Worm (Caenorhabditis elegans) whole organism, mixed stage, embryonic: ENCODE data around the gene R12H7.4.

Experiments used
- blmp-1 ChIP-seq: fragments of 150-350 bp; optimal IDR thresholded peaks from 2 replicates; lab custom pipeline; 2014; ENCODE audit warnings: missing biosample characterization, missing genetic modification characterization
- cnd-1 ChIP-seq: fragments of 200-800 bp; sonication (Bioruptor generic); optimal IDR thresholded peaks from 2 replicates; lab custom pipeline; 2018; ENCODE audit warnings: mild to moderate bottlenecking, missing genetic modification characterization, missing compliant biosample characterization
- elt-1 ChIP-seq: sonication (generic microtip); optimal IDR thresholded peaks from 2 replicates; lab custom pipeline; 2017; ENCODE audit warnings: missing genetic modification characterization, mild to moderate bottlenecking, missing compliant biosample characterization, antibody characterized with exemption, moderate library complexity, borderline replicate concordance; ENCODE audit not compliant: insufficient read depth
- ham-2 ChIP-seq: fragments of 200-800 bp; sonication (Bioruptor generic); optimal IDR thresholded peaks from 2 replicates; lab custom pipeline; 2018; ENCODE audit warnings: mild to moderate bottlenecking, missing genetic modification characterization, missing compliant biosample characterization
- nhr-12 ChIP-seq: fragments of 150-350 bp; optimal IDR thresholded peaks from 2 replicates; lab custom pipeline; 2014; ENCODE audit warnings: missing biosample characterization, missing genetic modification characterization
- nhr-237 ChIP-seq: fragments of 150-350 bp; optimal IDR thresholded peaks from 2 replicates; lab custom pipeline; 2014; ENCODE audit warnings: missing biosample characterization, missing genetic modification characterization
- nhr-28 ChIP-seq: fragments of 150-350 bp; optimal IDR thresholded peaks from 2 replicates; lab custom pipeline; 2014; ENCODE audit warnings: missing biosample characterization, missing genetic modification characterization
- pha-4 ChIP-seq: fragments of 150-350 bp; optimal IDR thresholded peaks from 2 replicates; lab custom pipeline; 2018; ENCODE audit warnings: missing biosample characterization, missing genetic modification reagents, missing genetic modification characterization
- snpc-4 ChIP-seq: fragments of 150-350 bp; optimal IDR thresholded peaks from 2 replicates; lab custom pipeline; 2014; ENCODE audit warnings: missing biosample characterization, missing genetic modification characterization
- sptf-1 ChIP-seq: sonication (generic microtip); optimal IDR thresholded peaks from 2 replicates; lab custom pipeline; 2017; ENCODE audit warnings: mild to moderate bottlenecking, missing genetic modification characterization, moderate library complexity, missing compliant biosample characterization
- unc-39 ChIP-seq: fragments of 150-350 bp; optimal IDR thresholded peaks from 2 replicates; lab custom pipeline; 2014; ENCODE audit warnings: missing biosample characterization, missing genetic modification characterization
- unc-62 ChIP-seq: fragments of 150-350 bp; optimal IDR thresholded peaks from 2 replicates; lab custom pipeline; 2014; ENCODE audit warnings: missing biosample characterization, missing genetic modification reagents, missing genetic modification characterization
- ztf-11 ChIP-seq: fragments of 150-350 bp; optimal IDR thresholded peaks from 2 replicates; lab custom pipeline; 2014; ENCODE audit warnings: missing biosample characterization, missing genetic modification characterization

DNA sequence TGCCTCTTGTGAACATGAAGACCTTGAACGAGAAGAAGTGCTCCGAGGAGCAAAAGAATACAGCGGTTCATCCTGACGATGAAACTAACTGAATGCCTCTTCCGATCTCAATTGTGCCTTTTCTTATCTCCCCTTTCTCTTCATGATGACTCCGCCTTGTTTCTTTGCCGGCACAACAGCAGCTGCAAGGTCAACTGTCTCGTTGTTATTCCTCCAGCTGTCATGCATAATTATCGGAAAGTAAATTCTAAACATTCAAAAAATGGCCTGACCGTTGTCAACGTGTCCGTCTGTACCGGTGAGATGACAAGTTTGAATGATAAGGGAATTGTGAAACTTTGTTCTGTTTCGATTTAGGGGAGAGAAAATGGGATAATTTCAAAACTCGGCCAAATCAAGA, 4.5 kb downstream of the R12H7.4 start, which contains the start of gene asp-4:
- TF ChIP-seq nhr-12 (tag; lab: Kevin White, UChicago) (no peak), unc-39 (tag; lab: Kevin White, UChicago) (no peak), unc-62 (GFP tag; lab: Kevin White, UChicago) (no peak), nhr-28 (tag; lab: Kevin White, UChicago) (no peak), snpc-4 (tag; lab: Kevin White, UChicago) (no peak), ham-2 (GFP tag; lab: Kevin White, UChicago) (no peak), nhr-237 (tag; lab: Kevin White, UChicago) (no peak), cnd-1 (peak; percentile 84), elt-1 (tag; lab: Kevin White, UChicago) (no peak), ztf-11 (tag; lab: Kevin White, UChicago) (no peak), pha-4 (tag; lab: Kevin White, UChicago) (no peak), blmp-1 (tag; lab: Kevin White, UChicago) (no peak), sptf-1 (tag; lab: Kevin White, UChicago) (no peak)
